Worm (Caenorhabditis elegans): Measurements from ENCODE around the gene T24H7.8.

T24H7.8 gene

ce11 chrII:6257220-6257877 lies 15.5 kb downstream of the T24H7.8 start:
- TF ChIP-seq sox-4 (tag; optimal IDR thresholded peaks at IDR 0.05) = no peak
- TF ChIP-seq efl-1 (optimal IDR thresholded peaks at IDR 0.05) = no peak
- peak in 1 of 2 experiments; percentile 8 for TF ChIP-seq efl-1 (GFP tag; optimal IDR thresholded peaks at IDR 0.05 in 1 of 2)
- peak; percentile 13 for TF ChIP-seq nhr-85 (tag)
- TF ChIP-seq blmp-1 (tag; optimal IDR thresholded peaks at IDR 0.05) = peak; percentile 25

ce11 chrII:6259867-6260266 lies 18.0 kb downstream of the T24H7.8 start, which contains the start of gene F13H8.11:
TSS of gene F13H8.11 (minus strand) at chrII:6260021.
- TF ChIP-seq grh-1 (GFP tag; IDR thresholded peaks at IDR 0.05) (no peak), elt-2 (tag; optimal IDR thresholded peaks at IDR 0.05) (peak; percentile 29), lin-35 (GFP tag; optimal IDR thresholded peaks at IDR 0.05) (peak in 1 of 2 experiments; percentile 8)

ce11 chrII:6260684-6261083 lies 18.8 kb downstream of the T24H7.8 start, which contains the start of gene nmgp-1:
TSS of gene nmgp-1 (plus strand) at chrII:6260857.
- TF ChIP-seq lin-35 (GFP tag; optimal IDR thresholded peaks at IDR 0.05) (no peak), dpl-1 (GFP tag; optimal IDR thresholded peaks at IDR 0.05) (no peak), lin-14 (GFP tag; optimal IDR thresholded peaks at IDR 0.05) (no peak)

- TF ChIP-seq sox-4 (tag; optimal IDR thresholded peaks at IDR 0.05) (no peak), nhr-237 (tag; optimal IDR thresholded peaks at IDR 0.05) (no peak), nhr-76 (tag; optimal IDR thresholded peaks at IDR 0.05) (no peak), elt-2 (tag; optimal IDR thresholded peaks at IDR 0.05) (no peak), nhr-19 (GFP tag; conservative IDR thresholded peaks at IDR 0.05) (no peak), fkh-4 (tag; optimal IDR thresholded peaks at IDR 0.05; ENCODE audit: borderline replicate concordance) (no peak), nhr-11 (tag; optimal IDR thresholded peaks at IDR 0.05) (no peak)
Measured at ce11 chrII:6262222-6262621, 20.4 kb downstream of the T24H7.8 start, which contains the start of gene F13H8.12. TSS of gene F13H8.12 (plus strand) at chrII:6262522.

DNA sequence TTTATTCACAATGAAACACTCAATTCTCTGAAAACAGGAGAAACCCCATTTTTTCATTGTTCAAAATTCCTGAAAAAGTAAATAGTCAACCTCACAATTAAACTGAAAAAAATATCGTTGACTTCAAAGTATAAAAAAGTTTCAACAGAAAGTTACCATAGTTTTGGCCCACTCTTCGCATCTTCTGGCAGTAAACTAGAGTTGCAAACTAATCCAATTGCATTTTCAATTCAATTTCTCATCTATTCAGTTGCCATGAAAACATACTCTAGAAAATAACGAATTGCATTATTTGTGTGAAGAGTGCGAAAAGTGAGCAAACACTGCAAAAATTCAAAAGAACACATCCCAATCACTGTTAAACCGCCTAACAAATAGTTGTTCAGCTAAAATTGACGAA lies 21.8 kb downstream of the T24H7.8 start, which contains the start of gene F13H8.3:
Gene F13H8.3, plus strand, starts transcription at position 301 of the 400 bp plus-strand sequence.
- no peak for TF ChIP-seq vab-15 (tag; optimal IDR thresholded peaks at IDR 0.05)
- no peak for TF ChIP-seq aha-1 (tag; optimal IDR thresholded peaks at IDR 0.05)
- TF ChIP-seq skn-1 (tag; optimal IDR thresholded peaks at IDR 0.05) = no peak

ce11 chrII:6267983-6268382 lies 26.1 kb downstream of the T24H7.8 start, which contains the start of gene F13H8.8:
TSS of gene F13H8.8 (minus strand) at chrII:6268083.
- no peak for TF ChIP-seq mab-9 (GFP tag; IDR thresholded peaks at IDR 0.05)
- no peak for TF ChIP-seq mep-1 (tag; optimal IDR thresholded peaks at IDR 0.05)
- no peak for TF ChIP-seq isw-1 (GFP tag; IDR thresholded peaks at IDR 0.05)
- TF ChIP-seq unc-30 (tag; optimal IDR thresholded peaks at IDR 0.05) = no peak
- TF ChIP-seq jun-1 (tag; optimal IDR thresholded peaks at IDR 0.05) = no peak
- no peak for TF ChIP-seq ceh-63 (GFP tag; optimal IDR thresholded peaks at IDR 0.05)
- no peak for TF ChIP-seq lin-15B (tag; optimal IDR thresholded peaks at IDR 0.05)
- TF ChIP-seq efl-3 (GFP tag; optimal IDR thresholded peaks at IDR 0.05) = no peak
- TF ChIP-seq elt-3 (tag; optimal IDR thresholded peaks at IDR 0.05) = no peak
- TF ChIP-seq efl-1 (optimal IDR thresholded peaks at IDR 0.05) = no peak
- TF ChIP-seq efl-1 (GFP tag; optimal IDR thresholded peaks at IDR 0.05 in 1 of 2) = no peak
- no peak for TF ChIP-seq nhr-237 (tag; optimal IDR thresholded peaks at IDR 0.05)
- no peak for TF ChIP-seq alr-1 (tag; optimal IDR thresholded peaks at IDR 0.05; ENCODE audit: borderline replicate concordance)
- TF ChIP-seq ama-1 (optimal IDR thresholded peaks at IDR 0.05) = no peak
- no peak for TF ChIP-seq lin-14 (GFP tag; optimal IDR thresholded peaks at IDR 0.05)
- no peak for TF ChIP-seq aly-2 (tag; optimal IDR thresholded peaks at IDR 0.05)
- no peak for TF ChIP-seq mdl-1 (tag; optimal IDR thresholded peaks at IDR 0.05)
- no peak for TF ChIP-seq ceh-82 (tag; optimal IDR thresholded peaks at IDR 0.05)
